Worm (Caenorhabditis elegans): Measurements from ENCODE around the gene Y55F3AR.2.

DNA sequence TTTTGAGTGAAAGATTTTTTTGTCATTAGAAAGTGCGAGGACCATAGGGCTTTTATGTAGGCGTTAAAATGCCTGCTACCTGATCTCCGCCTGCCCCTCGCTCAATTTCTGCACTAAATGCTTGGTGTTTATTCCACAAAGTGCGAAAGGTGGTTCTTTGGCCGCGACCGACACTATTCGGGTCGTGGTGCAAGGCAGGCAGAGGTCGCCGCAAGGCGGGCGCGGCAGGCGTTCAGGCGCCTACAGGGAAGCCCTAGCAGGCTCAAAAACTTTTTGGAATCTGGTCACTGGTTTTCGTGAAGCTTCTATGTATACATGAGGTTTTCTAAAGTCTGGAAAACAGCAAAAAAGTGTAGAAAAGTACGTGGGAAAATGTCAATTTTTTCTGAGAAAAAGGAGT is 26.5 kb downstream of the Y55F3AR.2 start:
- no peak for TF ChIP-seq klf-2 (GFP tag; conservative IDR thresholded peaks at IDR 0.05)
- TF ChIP-seq flt-1 (GFP tag; IDR thresholded peaks at IDR 0.05) = no peak
- no peak for TF ChIP-seq ref-1 (GFP tag; conservative IDR thresholded peaks at IDR 0.05)
- TF ChIP-seq T22C8.4 (GFP tag; IDR thresholded peaks at IDR 0.05) = no peak
